Fruit fly (Drosophila melanogaster) whole organism, embryonic: ENCODE measurements around the gene Mbs.
A peak's percentile ranks its signal among the peaks of the same experiment; 100 is the strongest.

Experiments
- Blimp-1 ChIP-seq: fragments of 200-800 bp; sonication (Bioruptor generic); optimal IDR thresholded peaks from 3 replicates; lab custom pipeline; 2018; ENCODE audit warnings: missing biosample characterization, missing genetic modification characterization, mild to moderate bottlenecking, moderate library complexity, missing genetic modification reagents
- C15 ChIP-seq: fragments of 200-800 bp; sonication (Bioruptor generic); IDR thresholded peaks from 3 replicates; pipeline ENCODE4 v1.3.6; 2022; ENCODE audit warnings: missing biosample characterization, missing genetic modification characterization
- CG11093 ChIP-seq: fragments of 200-800 bp; sonication (Bioruptor generic); IDR thresholded peaks from 3 replicates; pipeline ENCODE4 v1.3.6; 2022; ENCODE audit warnings: missing biosample characterization, missing genetic modification characterization
- CG11398 ChIP-seq: fragments of 200-800 bp; sonication (Bioruptor generic); optimal IDR thresholded peaks from 2 replicates; lab custom pipeline; 2016; ENCODE audit warnings: missing biosample characterization, missing genetic modification characterization
- CG12659 ChIP-seq: fragments of 200-800 bp; sonication (Bioruptor generic); optimal IDR thresholded peaks from 3 replicates; lab custom pipeline; 2017; ENCODE audit warnings: mild to moderate bottlenecking, missing biosample characterization, missing genetic modification reagents, missing genetic modification characterization
- CG15011 ChIP-seq: fragments of 200-800 bp; sonication (Bioruptor generic); optimal IDR thresholded peaks from 3 replicates; lab custom pipeline; 2018; ENCODE audit warnings: missing biosample characterization, mild to moderate bottlenecking, missing genetic modification characterization
- CG15696 ChIP-seq: fragments of 200-800 bp; sonication (Bioruptor generic); optimal IDR thresholded peaks from 2 replicates; lab custom pipeline; 2019; ENCODE audit warnings: missing biosample characterization, mild to moderate bottlenecking, missing genetic modification characterization, moderate library complexity
- CG1603 ChIP-seq: fragments of 200-800 bp; sonication (Bioruptor generic); optimal IDR thresholded peaks from 2 replicates; lab custom pipeline; 2019; ENCODE audit warnings: missing biosample characterization, mild to moderate bottlenecking, missing genetic modification characterization, moderate library complexity
- CG17328 ChIP-seq: fragments of 200-800 bp; sonication (Bioruptor generic); IDR thresholded peaks from 2 replicates; pipeline ENCODE4 v1.3.6; 2022; ENCODE audit warnings: missing biosample characterization, missing genetic modification characterization
- CG3065 ChIP-seq: fragments of 200-800 bp; sonication (Bioruptor generic); optimal IDR thresholded peaks from 2 replicates; lab custom pipeline; 2016; ENCODE audit warnings: missing biosample characterization, missing genetic modification characterization
- CG3726 ChIP-seq: fragments of 200-800 bp; sonication (Bioruptor generic); IDR thresholded peaks from 3 replicates; pipeline ENCODE4, ENCODE4 v1.3.6; 2022; ENCODE audit warnings: missing biosample characterization, missing genetic modification characterization
- CG4730 ChIP-seq: fragments of 200-800 bp; sonication (Bioruptor generic); IDR thresholded peaks from 2 replicates; pipeline ENCODE4 v1.3.6; 2022; ENCODE audit warnings: missing biosample characterization, missing genetic modification characterization
- CG4820 ChIP-seq: fragments of 200-800 bp; sonication (Bioruptor generic); optimal IDR thresholded peaks from 3 replicates; lab custom pipeline; 2016; ENCODE audit warnings: missing biosample characterization, missing genetic modification characterization
- CG6254 ChIP-seq: fragments of 200-800 bp; sonication (Bioruptor generic); optimal IDR thresholded peaks from 3 replicates; lab custom pipeline; 2017; ENCODE audit warnings: mild to moderate bottlenecking, missing biosample characterization, missing genetic modification reagents, missing genetic modification characterization
- CG6791 ChIP-seq: fragments of 200-800 bp; sonication (Bioruptor generic); IDR thresholded peaks from 3 replicates; pipeline ENCODE4 v1.3.6; 2022; ENCODE audit warnings: missing biosample characterization, missing genetic modification characterization; ENCODE audit not compliant: partially characterized antibody
- CG7839 ChIP-seq: fragments of 200-800 bp; sonication (Bioruptor generic); optimal IDR thresholded peaks from 3 replicates; lab custom pipeline; 2018; ENCODE audit warnings: missing biosample characterization, mild to moderate bottlenecking, missing genetic modification characterization, moderate library complexity
- CG8281 ChIP-seq: fragments of 200-800 bp; sonication (Bioruptor generic); optimal IDR thresholded peaks from 2 replicates; lab custom pipeline; 2018; ENCODE audit warnings: missing biosample characterization, mild to moderate bottlenecking, missing genetic modification characterization, moderate library complexity
- D ChIP-seq, 2 experiments: fragments of 200-800 bp in 1 of 2; fragments of >200 bp in 1 of 2; sonication (Bioruptor generic) in 1 of 2; optimal IDR thresholded peaks; 2 replicates in 1 of 2; 3 replicates in 1 of 2; lab custom pipeline; 2017; ENCODE audit warnings: mild to moderate bottlenecking in 1 of 2, missing biosample characterization in 1 of 2, missing genetic modification characterization in 1 of 2, missing genetic modification reagents in 1 of 2
- D19B ChIP-seq: fragments of 200-800 bp; sonication (Bioruptor generic); optimal IDR thresholded peaks from 2 replicates; lab custom pipeline; 2017; ENCODE audit warnings: missing biosample characterization, mild to moderate bottlenecking, missing genetic modification characterization
- Gug ChIP-seq: fragments of 200-800 bp; sonication (Bioruptor generic); IDR thresholded peaks from 4 replicates; pipeline ENCODE4 v1.3.6; 2022; ENCODE audit warnings: missing biosample characterization, missing genetic modification characterization
- Med ChIP-seq: fragments of 200-800 bp; sonication (Bioruptor generic); peaks from one replicate; lab custom pipeline; 2016; ENCODE audit warnings: missing biosample characterization, missing genetic modification characterization, mild to moderate bottlenecking, inconsistent platforms, moderate library complexity
- Meics ChIP-seq: fragments of 200-800 bp; sonication (Bioruptor generic); optimal IDR thresholded peaks from 2 replicates; lab custom pipeline; 2017; ENCODE audit warnings: missing biosample characterization, mild to moderate bottlenecking, missing genetic modification characterization
- Xbp1 ChIP-seq: fragments of 200-800 bp; sonication (Bioruptor generic); optimal IDR thresholded peaks from 3 replicates; lab custom pipeline; 2016; ENCODE audit warnings: missing biosample characterization, mild to moderate bottlenecking, missing genetic modification characterization
- ac ChIP-seq: fragments of 200-800 bp; sonication (Bioruptor generic); optimal IDR thresholded peaks from 3 replicates; lab custom pipeline; 2017; ENCODE audit warnings: missing biosample characterization, mild to moderate bottlenecking, missing genetic modification characterization
- ase ChIP-seq: fragments of 200-800 bp; sonication (Bioruptor generic); IDR thresholded peaks from 3 replicates; pipeline ENCODE4 v1.3.6; 2022; ENCODE audit warnings: missing biosample characterization, missing genetic modification characterization
- cg ChIP-seq: fragments of 200-800 bp; sonication (Bioruptor generic); optimal IDR thresholded peaks from 3 replicates; lab custom pipeline; 2019; ENCODE audit warnings: missing biosample characterization, mild to moderate bottlenecking, missing genetic modification characterization, moderate library complexity
- chinmo ChIP-seq: fragments of 200-800 bp; sonication (Bioruptor generic); IDR thresholded peaks from 4 replicates; pipeline ENCODE4 v1.3.6; 2022; ENCODE audit warnings: missing biosample characterization, missing genetic modification characterization; ENCODE audit not compliant: partially characterized antibody
- ci ChIP-seq: fragments of 200-800 bp; sonication (Bioruptor generic); IDR thresholded peaks from 3 replicates; pipeline ENCODE4 v1.3.6; 2022; ENCODE audit warnings: missing biosample characterization, missing genetic modification characterization
- crol ChIP-seq: fragments of 200-800 bp; sonication (Bioruptor generic); IDR thresholded peaks from 2 replicates; pipeline ENCODE4 v1.3.6; 2022; ENCODE audit warnings: missing biosample characterization, missing genetic modification characterization
- ftz-f1 ChIP-seq: fragments of 200-800 bp; sonication (Bioruptor generic); optimal IDR thresholded peaks from 2 replicates; lab custom pipeline; 2016; ENCODE audit warnings: missing biosample characterization, missing genetic modification characterization
- gcm ChIP-seq: fragments of 200-800 bp; sonication (Bioruptor generic); optimal IDR thresholded peaks from 2 replicates; lab custom pipeline; 2019; ENCODE audit warnings: missing biosample characterization, mild to moderate bottlenecking, missing genetic modification characterization, moderate library complexity
- gem ChIP-seq: fragments of 200-800 bp; sonication (Bioruptor generic); optimal IDR thresholded peaks from 2 replicates; lab custom pipeline; 2019; ENCODE audit warnings: missing biosample characterization, mild to moderate bottlenecking, missing genetic modification characterization, moderate library complexity
- pb ChIP-seq: fragments of 200-800 bp; sonication (Bioruptor generic); optimal IDR thresholded peaks from 3 replicates; lab custom pipeline; 2016; ENCODE audit warnings: missing biosample characterization, missing genetic modification characterization
- pho ChIP-seq: fragments of 200-800 bp; sonication (Bioruptor generic); optimal IDR thresholded peaks from 2 replicates; lab custom pipeline; 2016; ENCODE audit warnings: missing biosample characterization, missing genetic modification characterization
- pzg ChIP-seq: fragments of 200-800 bp; sonication (Bioruptor generic); optimal IDR thresholded peaks from 3 replicates; lab custom pipeline; 2018; ENCODE audit warnings: missing biosample characterization, mild to moderate bottlenecking, missing genetic modification characterization, moderate library complexity
- ranshi ChIP-seq: fragments of 200-800 bp; sonication (Bioruptor generic); IDR thresholded peaks from 2 replicates; pipeline ENCODE4 v1.3.6; 2022; ENCODE audit warnings: missing biosample characterization, missing genetic modification characterization
- stc ChIP-seq: fragments of 200-800 bp; sonication (Bioruptor generic); IDR thresholded peaks from 2 replicates; pipeline ENCODE4 v1.3.6; 2022; ENCODE audit warnings: missing biosample characterization, missing genetic modification characterization
- vnd ChIP-seq: fragments of 200-800 bp; sonication (Bioruptor generic); IDR thresholded peaks from 3 replicates; pipeline ENCODE4 v1.3.6; 2022; ENCODE audit warnings: missing biosample characterization, missing genetic modification characterization; ENCODE audit not compliant: partially characterized antibody

Gene Mbs

DNA sequence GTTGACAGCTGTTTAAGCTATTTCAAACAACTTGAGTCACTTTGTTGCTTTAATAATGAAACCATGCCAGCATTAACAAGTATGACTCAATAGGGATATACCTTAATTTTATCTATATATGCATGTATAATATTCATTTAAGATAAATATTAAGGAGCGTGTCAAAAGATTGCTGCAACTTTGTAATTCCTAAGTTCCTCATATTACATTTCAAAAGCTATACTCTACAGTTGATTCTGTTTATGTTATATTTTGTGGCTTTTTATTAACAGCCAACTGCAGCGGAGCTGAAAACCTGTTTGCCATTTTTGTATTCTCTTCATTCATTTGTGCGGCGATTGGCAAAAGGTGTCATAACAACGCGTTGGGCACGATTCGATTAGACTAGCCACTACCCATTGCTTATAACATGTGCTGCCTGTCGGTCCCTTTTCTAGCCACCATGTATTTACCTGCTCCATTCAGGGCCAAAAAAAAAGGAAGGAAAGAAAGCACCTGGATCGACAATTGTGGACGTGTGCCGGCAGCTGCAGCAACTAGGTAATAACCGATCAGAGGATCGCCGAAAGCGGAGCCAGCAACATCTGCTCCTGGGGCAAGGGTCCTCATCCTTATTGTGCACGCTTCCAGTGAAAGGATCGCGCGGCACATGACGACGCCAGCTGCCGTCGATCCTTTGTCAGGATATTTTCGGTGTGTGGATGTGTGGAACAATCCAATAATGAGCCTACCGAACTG lies 2.9 kb upstream of the Mbs start (continued):
- TF ChIP-seq ac (GFP tag; lab: Kevin White, UChicago) = peak; percentile 99
- TF ChIP-seq pho (GFP tag; lab: Kevin White, UChicago) = no peak
- TF ChIP-seq CG15696 = no peak
- no peak for TF ChIP-seq CG15011
- TF ChIP-seq ase (GFP tag; lab: Robert Waterston, UW) = 0 out of 3 replicates have a peak, but pooled peaks have one; percentile 48
- TF ChIP-seq CG4730 (GFP tag; lab: Robert Waterston, UW) = no peak
- TF ChIP-seq crol (GFP tag; lab: Robert Waterston, UW) = no peak
- no peak for TF ChIP-seq CG17328
- no peak for TF ChIP-seq ftz-f1 (GFP tag; lab: Kevin White, UChicago)
- peak; percentile 58 for TF ChIP-seq Med (GFP tag; lab: Kevin White, UChicago)
- peak; percentile 90 for TF ChIP-seq D (optimal IDR thresholded peaks at IDR 0.05; lab: Kevin White, UChicago)
- TF ChIP-seq D (GFP tag; optimal IDR thresholded peaks at IDR 0.05; lab: Kevin White, UChicago) = no peak
- no peak for TF ChIP-seq CG6791 (GFP tag; lab: Robert Waterston, UW)
- no peak for TF ChIP-seq cg
- TF ChIP-seq CG12659 (GFP tag; lab: Kevin White, UChicago) = no peak
- TF ChIP-seq Gug (GFP tag; lab: Robert Waterston, UW) = no peak
- no peak for TF ChIP-seq Xbp1 (GFP tag; lab: Kevin White, UChicago)
- no peak for TF ChIP-seq CG3726
- TF ChIP-seq ci = no peak
- TF ChIP-seq Meics = no peak
- no peak for TF ChIP-seq CG6254 (GFP tag; lab: Kevin White, UChicago)
- TF ChIP-seq Blimp-1 = no peak
- no peak for TF ChIP-seq CG4820
- TF ChIP-seq CG11093 = no peak
- no peak for TF ChIP-seq CG8281 (tag; lab: Kevin White, UChicago)
- TF ChIP-seq gem (tag; lab: Kevin White, UChicago) = no peak
- no peak for TF ChIP-seq CG1603 (tag; lab: Kevin White, UChicago)
- no peak for TF ChIP-seq CG3065 (GFP tag; lab: Kevin White, UChicago)
- TF ChIP-seq C15 = no peak
- TF ChIP-seq stc = no peak
- no peak for TF ChIP-seq CG11398 (GFP tag; lab: Kevin White, UChicago)
- TF ChIP-seq vnd = no peak
- no peak for TF ChIP-seq CG7839 (tag; lab: Kevin White, UChicago)
- TF ChIP-seq ranshi = no peak
- 0 out of 4 replicates have a peak, but pooled peaks have one; percentile 7 for TF ChIP-seq chinmo (GFP tag; lab: Robert Waterston, UW)
- no peak for TF ChIP-seq pb
- no peak for TF ChIP-seq gcm (GFP tag; lab: Kevin White, UChicago)
- TF ChIP-seq D19B (GFP tag; lab: Kevin White, UChicago) = peak; percentile 73
- no peak for TF ChIP-seq pzg (GFP tag; lab: Kevin White, UChicago)
